Fruit fly (Drosophila melanogaster): ENCODE results near the gene RpL35.

DNA sequence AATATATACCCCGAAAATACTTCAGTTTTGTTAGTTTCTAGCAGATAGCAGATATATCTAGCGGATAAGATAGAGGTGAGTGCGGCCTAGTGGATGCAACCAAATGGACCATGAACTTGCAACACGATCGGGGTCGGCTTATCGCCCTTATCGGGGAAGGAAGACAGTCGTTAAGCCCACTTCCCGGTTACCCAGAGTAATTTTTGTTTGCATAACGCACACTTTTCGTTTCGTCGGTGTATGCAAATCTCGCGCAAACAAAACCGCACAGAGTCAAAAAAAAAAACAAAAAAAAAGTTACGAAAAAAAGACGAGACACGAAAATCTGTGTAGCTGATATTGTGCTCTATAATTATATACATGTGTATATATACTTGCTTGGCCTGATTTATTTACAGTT is 40.8 kb downstream of the RpL35 start:
- TF ChIP-seq CG10669 (GFP tag; optimal IDR thresholded peaks at IDR 0.05) (no peak), Sox15 (GFP tag; optimal IDR thresholded peaks at IDR 0.05) (no peak), CG3032 (tag; optimal IDR thresholded peaks at IDR 0.05) (no peak), dsx (GFP tag; optimal IDR thresholded peaks at IDR 0.05; ENCODE audit: poor library complexity, severe bottlenecking) (no peak), CG8319 (GFP tag; optimal IDR thresholded peaks at IDR 0.05) (no peak), vri (GFP tag; optimal IDR thresholded peaks at IDR 0.05) (no peak), Met (GFP tag; optimal IDR thresholded peaks at IDR 0.05) (no peak), topi (GFP tag; optimal IDR thresholded peaks at IDR 0.05) (no peak), ss (GFP tag; optimal IDR thresholded peaks at IDR 0.05) (no peak), Ets21C (GFP tag; optimal IDR thresholded peaks at IDR 0.05) (no peak), Gug (GFP tag; IDR thresholded peaks at IDR 0.05) (no peak)

All from whole organism, prepupa.